Fruit fly (Drosophila melanogaster) whole organism, embryonic: Measurements from ENCODE around the gene CG44836.

Experiments used
- ATbp ChIP-seq: fragments of 200-800 bp; sonication (Bioruptor generic); optimal IDR thresholded peaks from 2 replicates; lab custom pipeline; 2017; ENCODE audit warnings: missing biosample characterization, mild to moderate bottlenecking, missing genetic modification characterization, missing genetic modification reagents
- Abd-B ChIP-seq: fragments of 200-800 bp; sonication (Bioruptor generic); optimal IDR thresholded peaks from 2 replicates; lab custom pipeline; 2018; ENCODE audit warnings: missing biosample characterization, mild to moderate bottlenecking, missing genetic modification characterization, moderate library complexity
- BtbVII ChIP-seq: fragments of 200-800 bp; sonication (Bioruptor generic); optimal IDR thresholded peaks from 3 replicates; lab custom pipeline; 2017; ENCODE audit warnings: missing biosample characterization, mild to moderate bottlenecking, missing genetic modification characterization
- CG12104 ChIP-seq: fragments of 200-800 bp; sonication (Bioruptor generic); optimal IDR thresholded peaks from 3 replicates; lab custom pipeline; 2016; ENCODE audit warnings: missing biosample characterization, missing genetic modification characterization
- CG12299 ChIP-seq: fragments of 200-800 bp; sonication (Bioruptor generic); optimal IDR thresholded peaks from 2 replicates; lab custom pipeline; 2018; ENCODE audit warnings: missing biosample characterization, mild to moderate bottlenecking, missing genetic modification characterization
- CG1233 ChIP-seq: fragments of 200-800 bp; sonication (Bioruptor generic); optimal IDR thresholded peaks from 4 replicates; lab custom pipeline; 2018; ENCODE audit warnings: missing biosample characterization, mild to moderate bottlenecking, missing genetic modification characterization
- CG13424 ChIP-seq: fragments of 200-800 bp; sonication (Bioruptor generic); optimal IDR thresholded peaks from 2 replicates; lab custom pipeline; 2019; ENCODE audit warnings: missing biosample characterization, mild to moderate bottlenecking, missing genetic modification characterization, moderate library complexity
- CG14710 ChIP-seq: fragments of 200-800 bp; sonication (Bioruptor generic); optimal IDR thresholded peaks from 3 replicates; lab custom pipeline; 2019; ENCODE audit warnings: missing biosample characterization, mild to moderate bottlenecking, missing genetic modification characterization, moderate library complexity
- CG1529 ChIP-seq: fragments of 200-800 bp; sonication (Bioruptor generic); optimal IDR thresholded peaks from 3 replicates; lab custom pipeline; 2018; ENCODE audit warnings: missing biosample characterization, missing genetic modification characterization
- CG15479 ChIP-seq: fragments of 200-800 bp; sonication (Bioruptor generic); optimal IDR thresholded peaks from 3 replicates; lab custom pipeline; 2019; ENCODE audit warnings: missing biosample characterization, mild to moderate bottlenecking, missing genetic modification characterization, moderate library complexity
- CG17328 ChIP-seq: fragments of 200-800 bp; sonication (Bioruptor generic); IDR thresholded peaks from 2 replicates; pipeline ENCODE4 v1.3.6; 2022; ENCODE audit warnings: missing biosample characterization, missing genetic modification characterization
- CG17359 ChIP-seq: fragments of 200-800 bp; sonication (Bioruptor generic); optimal IDR thresholded peaks from 3 replicates; lab custom pipeline; 2018; ENCODE audit warnings: missing biosample characterization, mild to moderate bottlenecking, missing genetic modification characterization, moderate library complexity
- CG17612 ChIP-seq: fragments of 200-800 bp; sonication (Bioruptor generic); IDR thresholded peaks from 2 replicates; pipeline ENCODE4 v1.3.6; 2022; ENCODE audit warnings: missing biosample characterization, missing genetic modification characterization
- CG17829 ChIP-seq: fragments of 200-800 bp; optimal IDR thresholded peaks from 2 replicates; lab custom pipeline; 2019; ENCODE audit warnings: missing biosample characterization, mild to moderate bottlenecking, missing genetic modification characterization, moderate library complexity
- CG2120 ChIP-seq: fragments of 200-800 bp; sonication (Bioruptor generic); optimal IDR thresholded peaks from 3 replicates; lab custom pipeline; 2016; ENCODE audit warnings: missing biosample characterization, missing genetic modification characterization
- CG30431 ChIP-seq: fragments of 200-800 bp; sonication (Bioruptor generic); optimal IDR thresholded peaks from 2 replicates; lab custom pipeline; 2017; ENCODE audit warnings: missing biosample characterization, missing genetic modification characterization
- CG32772 ChIP-seq: fragments of 200-800 bp; sonication (Bioruptor generic); IDR thresholded peaks from 2 replicates; pipeline ENCODE4 v1.3.6; 2022; ENCODE audit warnings: missing biosample characterization, missing genetic modification characterization
- CG7271 ChIP-seq: fragments of 200-800 bp; sonication (Bioruptor generic); optimal IDR thresholded peaks from 2 replicates; lab custom pipeline; 2018; ENCODE audit warnings: missing biosample characterization, mild to moderate bottlenecking, missing genetic modification characterization, moderate library complexity
- Camta ChIP-seq: fragments of 200-800 bp; sonication (Bioruptor generic); optimal IDR thresholded peaks from 2 replicates; lab custom pipeline; 2016; ENCODE audit warnings: missing biosample characterization, missing genetic modification characterization
- Deaf1 ChIP-seq: fragments of 200-800 bp; optimal IDR thresholded peaks from 3 replicates; lab custom pipeline; 2019; ENCODE audit warnings: missing biosample characterization, mild to moderate bottlenecking, missing genetic modification characterization, moderate library complexity
- Dll ChIP-seq: fragments of 200-800 bp; sonication (Bioruptor generic); IDR thresholded peaks from 4 replicates; pipeline ENCODE4 v1.3.6; 2022; ENCODE audit warnings: missing biosample characterization, missing genetic modification characterization; ENCODE audit not compliant: partially characterized antibody
- Doc3 ChIP-seq: fragments of 200-800 bp; sonication (Bioruptor generic); IDR thresholded peaks from 3 replicates; pipeline ENCODE4 v1.3.6; 2022; ENCODE audit warnings: missing biosample characterization, missing genetic modification characterization; ENCODE audit not compliant: partially characterized antibody
- Dp ChIP-seq: fragments of 200-800 bp; sonication (Bioruptor generic); optimal IDR thresholded peaks from 2 replicates; lab custom pipeline; 2018; ENCODE audit warnings: missing biosample characterization, mild to moderate bottlenecking, missing genetic modification characterization, moderate library complexity
- Dref ChIP-seq: fragments of 200-800 bp; sonication (Bioruptor generic); IDR thresholded peaks from 2 replicates; pipeline ENCODE4 v1.3.6; 2022; ENCODE audit warnings: missing biosample characterization, missing genetic modification characterization
- Hr3 ChIP-seq: fragments of 200-800 bp; sonication (Bioruptor generic); optimal IDR thresholded peaks from 3 replicates; lab custom pipeline; 2016; ENCODE audit warnings: missing biosample characterization, missing genetic modification characterization
- Jarid2 ChIP-seq: fragments of 200-800 bp; sonication (Bioruptor generic); optimal IDR thresholded peaks from 3 replicates; lab custom pipeline; 2017; ENCODE audit warnings: mild to moderate bottlenecking, missing biosample characterization, missing genetic modification reagents, missing genetic modification characterization
- NC2α ChIP-seq: fragments of 200-800 bp; sonication (Bioruptor generic); optimal IDR thresholded peaks from 2 replicates; lab custom pipeline; 2016; ENCODE audit warnings: missing biosample characterization, missing genetic modification characterization
- Sin3A ChIP-seq: fragments of >200 bp; optimal IDR thresholded peaks from 2 replicates; lab custom pipeline; 2018
- ara ChIP-seq: fragments of 200-800 bp; sonication (Bioruptor generic); IDR thresholded peaks from 2 replicates; pipeline ENCODE4 v1.3.6; 2022; ENCODE audit warnings: missing biosample characterization, missing genetic modification characterization
- bab2 ChIP-seq: fragments of 200-800 bp; sonication (Bioruptor generic); optimal IDR thresholded peaks from 2 replicates; lab custom pipeline; 2016; ENCODE audit warnings: missing biosample characterization, missing genetic modification characterization
- chinmo ChIP-seq: fragments of 200-800 bp; sonication (Bioruptor generic); IDR thresholded peaks from 4 replicates; pipeline ENCODE4 v1.3.6; 2022; ENCODE audit warnings: missing biosample characterization, missing genetic modification characterization; ENCODE audit not compliant: partially characterized antibody
- dmrt99B ChIP-seq: fragments of 200-800 bp; sonication (Bioruptor generic); optimal IDR thresholded peaks from 2 replicates; lab custom pipeline; 2018; ENCODE audit warnings: missing biosample characterization, mild to moderate bottlenecking, missing genetic modification characterization, moderate library complexity
- esg ChIP-seq: fragments of 200-800 bp; sonication (Bioruptor generic); conservative IDR thresholded peaks from 2 replicates; pipeline ENCODE4 v1.3.6; 2022; ENCODE audit warnings: missing biosample characterization, missing genetic modification characterization
- eve ChIP-seq, 2 experiments: fragments of >200 bp; optimal IDR thresholded peaks; 2 replicates each; lab custom pipeline; 2017; ENCODE audit warnings: missing biosample characterization in 2 of 2, missing genetic modification characterization in 2 of 2
- ftz-f1 ChIP-seq: fragments of 200-800 bp; sonication (Bioruptor generic); optimal IDR thresholded peaks from 2 replicates; lab custom pipeline; 2016; ENCODE audit warnings: missing biosample characterization, missing genetic modification characterization
- gce ChIP-seq: fragments of 200-800 bp; sonication (Bioruptor generic); IDR thresholded peaks from 3 replicates; pipeline ENCODE4 v1.3.6; 2022; ENCODE audit warnings: missing biosample characterization, missing genetic modification characterization
- hbn ChIP-seq: fragments of 200-800 bp; sonication (Bioruptor generic); IDR thresholded peaks from 2 replicates; pipeline ENCODE4 v1.3.6; 2022; ENCODE audit warnings: missing biosample characterization, missing genetic modification characterization; ENCODE audit not compliant: partially characterized antibody
- kah ChIP-seq: fragments of 200-800 bp; sonication (Bioruptor generic); optimal IDR thresholded peaks from 2 replicates; lab custom pipeline; 2018; ENCODE audit warnings: missing biosample characterization, mild to moderate bottlenecking, missing genetic modification characterization
- klu ChIP-seq: fragments of 200-800 bp; sonication (Bioruptor generic); IDR thresholded peaks from 2 replicates; pipeline ENCODE4 v1.3.6; 2022; ENCODE audit warnings: missing biosample characterization, missing genetic modification characterization
- lbe ChIP-seq: fragments of 200-800 bp; sonication (Bioruptor generic); optimal IDR thresholded peaks from 2 replicates; lab custom pipeline; 2016; ENCODE audit warnings: missing biosample characterization, mild to moderate bottlenecking, missing genetic modification characterization
- mld ChIP-seq: fragments of 200-800 bp; sonication (Bioruptor generic); IDR thresholded peaks from 3 replicates; pipeline ENCODE4 v1.3.6; 2022; ENCODE audit warnings: missing biosample characterization, missing genetic modification characterization; ENCODE audit not compliant: partially characterized antibody
- nerfin-1 ChIP-seq: fragments of 200-800 bp; sonication (Bioruptor generic); optimal IDR thresholded peaks from 3 replicates; lab custom pipeline; 2019; ENCODE audit warnings: missing biosample characterization, mild to moderate bottlenecking, missing genetic modification characterization, moderate library complexity
- nom ChIP-seq: fragments of 200-800 bp; sonication (Bioruptor generic); optimal IDR thresholded peaks from 2 replicates; lab custom pipeline; 2017; ENCODE audit warnings: missing biosample characterization, missing genetic modification characterization, mild to moderate bottlenecking, moderate library complexity, missing genetic modification reagents
- pros ChIP-seq: fragments of 200-800 bp; sonication (Bioruptor generic); optimal IDR thresholded peaks from 3 replicates; lab custom pipeline; 2019; ENCODE audit warnings: missing biosample characterization, mild to moderate bottlenecking, missing genetic modification characterization, moderate library complexity
- sna ChIP-seq: fragments of 200-800 bp; sonication (Bioruptor generic); IDR thresholded peaks from 2 replicates; pipeline ENCODE4 v1.3.6; 2022; ENCODE audit warnings: missing biosample characterization, missing genetic modification characterization; ENCODE audit not compliant: partially characterized antibody
- sr ChIP-seq: fragments of 200-800 bp; sonication (Bioruptor generic); IDR thresholded peaks from 3 replicates; pipeline ENCODE4 v1.3.6; 2022; ENCODE audit warnings: missing biosample characterization, missing genetic modification characterization
- tup ChIP-seq: fragments of 200-800 bp; sonication (Bioruptor generic); optimal IDR thresholded peaks from 2 replicates; lab custom pipeline; 2016; ENCODE audit warnings: missing biosample characterization, mild to moderate bottlenecking, missing genetic modification characterization, moderate library complexity
- unc-4 ChIP-seq: fragments of 200-800 bp; sonication (Bioruptor generic); IDR thresholded peaks from 2 replicates; pipeline ENCODE4 v1.3.6; 2022; ENCODE audit warnings: missing biosample characterization, missing genetic modification characterization; ENCODE audit not compliant: partially characterized antibody

Gene CG44836

DNA sequence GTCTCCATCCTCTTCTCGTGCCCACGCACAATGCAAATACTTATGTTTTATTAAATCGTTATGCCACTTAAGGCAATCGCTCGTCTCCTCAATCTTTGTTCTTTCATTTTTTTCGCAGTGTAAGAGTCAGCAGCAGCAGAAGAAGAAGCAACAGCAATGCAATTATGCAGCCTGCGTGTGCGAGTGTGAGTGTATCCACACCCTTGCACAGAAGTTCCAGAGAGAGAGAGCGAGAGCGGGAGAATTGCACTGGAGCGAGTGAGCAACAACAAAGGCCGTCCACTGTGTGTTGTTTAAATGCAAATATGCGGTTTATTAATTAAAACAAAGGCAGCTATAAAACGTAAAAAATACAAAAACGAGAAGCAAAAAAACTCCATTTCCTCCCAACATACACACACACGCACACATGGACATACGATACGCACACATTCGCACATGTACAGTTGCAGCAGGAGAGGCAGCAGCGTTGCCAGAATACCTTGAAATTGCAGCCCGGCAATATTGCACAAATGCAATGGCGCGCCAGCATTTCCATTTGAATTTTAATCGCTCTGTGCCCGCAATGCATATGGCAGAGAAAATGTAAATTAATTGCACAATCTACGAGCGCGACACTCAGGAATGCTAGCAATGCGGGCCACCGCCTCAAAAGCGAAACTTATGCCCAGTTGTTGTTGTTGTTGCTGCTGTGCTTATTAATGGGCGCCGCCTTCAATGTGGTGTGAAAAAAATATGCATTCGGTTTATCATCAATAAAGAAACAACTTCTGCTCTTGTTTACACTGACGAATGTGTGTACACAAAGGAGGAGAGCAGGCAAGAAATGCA, 8.7 kb upstream of the CG44836 start (continued):
- TF ChIP-seq BtbVII (GFP tag; lab: Kevin White, UChicago) = no peak
- no peak for TF ChIP-seq mld (GFP tag; lab: Robert Waterston, UW)
- TF ChIP-seq nerfin-1 (tag; lab: Kevin White, UChicago) = peak; percentile 46
- no peak for TF ChIP-seq CG7271
- no peak for TF ChIP-seq unc-4 (GFP tag; lab: Robert Waterston, UW)
- TF ChIP-seq CG17612 = no peak
- peak; percentile 41; the same call in 1 of the 2 replicates for TF ChIP-seq ara
- peak; percentile 57 for TF ChIP-seq nom
- TF ChIP-seq esg (GFP tag; lab: Robert Waterston, UW) = no peak
- peak; percentile 36 for TF ChIP-seq CG12104 (GFP tag; lab: Kevin White, UChicago)
- peak; percentile 21 for TF ChIP-seq Jarid2 (GFP tag; lab: Kevin White, UChicago)
- TF ChIP-seq klu (GFP tag; lab: Robert Waterston, UW) = no peak
- TF ChIP-seq sr (GFP tag; lab: Robert Waterston, UW) = no peak
- TF ChIP-seq CG17328 = 0 out of 2 replicates have a peak, but pooled peaks have one; percentile 27
- TF ChIP-seq CG30431 (GFP tag; lab: Kevin White, UChicago) = peak; percentile 17
- TF ChIP-seq chinmo = no peak
- TF ChIP-seq Abd-B (GFP tag; lab: Kevin White, UChicago) = no peak
- TF ChIP-seq CG2120 = no peak
- TF ChIP-seq Dp (GFP tag; lab: Kevin White, UChicago) = peak; percentile 57
- TF ChIP-seq ATbp (GFP tag; lab: Kevin White, UChicago) = peak; percentile 71
- no peak for TF ChIP-seq Dref (GFP tag; lab: Robert Waterston, UW)
- TF ChIP-seq CG14710 = peak; percentile 89
- peak; percentile 41 for TF ChIP-seq Camta (GFP tag; lab: Kevin White, UChicago)
- TF ChIP-seq CG12299 (tag; lab: Kevin White, UChicago) = no peak
- no peak for TF ChIP-seq CG13424 (tag; lab: Kevin White, UChicago)
- TF ChIP-seq kah (GFP tag; lab: Kevin White, UChicago) = peak; percentile 5
- TF ChIP-seq Sin3A (lab: Kevin White, UChicago) = no peak
- TF ChIP-seq CG1529 (GFP tag; lab: Kevin White, UChicago) = peak; percentile 44
- TF ChIP-seq Deaf1 (tag; lab: Kevin White, UChicago) = no peak
- TF ChIP-seq CG15479 = peak; percentile 89
- TF ChIP-seq ftz-f1 = no peak
- peak; percentile 45 for TF ChIP-seq lbe (GFP tag; lab: Kevin White, UChicago)
- TF ChIP-seq Hr3 = peak; percentile 9
- peak; percentile 31 for TF ChIP-seq CG17829 (tag; lab: Kevin White, UChicago)
- TF ChIP-seq NC2α (GFP tag; lab: Kevin White, UChicago) = peak; percentile 39
- TF ChIP-seq dmrt99B = peak; percentile 0
- TF ChIP-seq bab2 (GFP tag; lab: Kevin White, UChicago) = peak; percentile 55
- no peak for TF ChIP-seq Doc3 (GFP tag; lab: Robert Waterston, UW)
- no peak; the same call in 3 of the 4 replicates for TF ChIP-seq Dll
- TF ChIP-seq CG17359 (tag; lab: Kevin White, UChicago) = peak; percentile 46
- 0 out of 3 replicates have a peak, but pooled peaks have one; percentile 17 for TF ChIP-seq gce (GFP tag; lab: Robert Waterston, UW)
- no peak for TF ChIP-seq eve (GFP tag; optimal IDR thresholded peaks at IDR 0.05; lab: Kevin White, UChicago)
- peak; percentile 17 for TF ChIP-seq tup (GFP tag; lab: Kevin White, UChicago)
- no peak for TF ChIP-seq sna
- TF ChIP-seq pros (GFP tag; lab: Kevin White, UChicago) = peak; percentile 83
- TF ChIP-seq CG1233 (GFP tag; lab: Kevin White, UChicago) = peak; percentile 74
- TF ChIP-seq CG32772 = no peak
- TF ChIP-seq hbn (GFP tag; lab: Robert Waterston, UW) = no peak
